Worm (Caenorhabditis elegans): ENCODE measurements around the gene C18G1.9.

C18G1.9 gene

DNA sequence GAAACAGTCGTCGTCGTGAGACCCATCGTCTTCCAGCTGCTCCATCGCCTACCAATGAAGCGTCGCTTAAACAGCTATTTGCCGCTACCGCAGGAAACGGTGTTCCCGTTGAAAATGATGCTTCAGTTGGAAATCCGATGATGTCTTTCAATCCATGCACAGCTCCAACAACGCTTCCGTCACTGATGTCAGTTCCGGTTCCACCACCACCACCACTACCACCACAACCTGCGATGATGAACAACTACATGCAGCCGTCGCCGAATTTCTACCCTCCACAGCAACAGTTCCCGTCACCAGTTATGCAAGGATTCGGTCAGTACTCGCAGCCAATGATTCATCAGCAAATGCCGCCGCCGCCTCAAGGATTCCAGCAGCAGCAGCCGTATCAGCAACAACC lies 35.6 kb downstream of the C18G1.9 start:
- TF ChIP-seq nhr-77 (tag; optimal IDR thresholded peaks at IDR 0.05), result no peak
- no peak for TF ChIP-seq elt-3 (tag; optimal IDR thresholded peaks at IDR 0.05)
- no peak for TF ChIP-seq mab-5 (tag; optimal IDR thresholded peaks at IDR 0.05)
- no peak for TF ChIP-seq alr-1 (tag; optimal IDR thresholded peaks at IDR 0.05)

DNA sequence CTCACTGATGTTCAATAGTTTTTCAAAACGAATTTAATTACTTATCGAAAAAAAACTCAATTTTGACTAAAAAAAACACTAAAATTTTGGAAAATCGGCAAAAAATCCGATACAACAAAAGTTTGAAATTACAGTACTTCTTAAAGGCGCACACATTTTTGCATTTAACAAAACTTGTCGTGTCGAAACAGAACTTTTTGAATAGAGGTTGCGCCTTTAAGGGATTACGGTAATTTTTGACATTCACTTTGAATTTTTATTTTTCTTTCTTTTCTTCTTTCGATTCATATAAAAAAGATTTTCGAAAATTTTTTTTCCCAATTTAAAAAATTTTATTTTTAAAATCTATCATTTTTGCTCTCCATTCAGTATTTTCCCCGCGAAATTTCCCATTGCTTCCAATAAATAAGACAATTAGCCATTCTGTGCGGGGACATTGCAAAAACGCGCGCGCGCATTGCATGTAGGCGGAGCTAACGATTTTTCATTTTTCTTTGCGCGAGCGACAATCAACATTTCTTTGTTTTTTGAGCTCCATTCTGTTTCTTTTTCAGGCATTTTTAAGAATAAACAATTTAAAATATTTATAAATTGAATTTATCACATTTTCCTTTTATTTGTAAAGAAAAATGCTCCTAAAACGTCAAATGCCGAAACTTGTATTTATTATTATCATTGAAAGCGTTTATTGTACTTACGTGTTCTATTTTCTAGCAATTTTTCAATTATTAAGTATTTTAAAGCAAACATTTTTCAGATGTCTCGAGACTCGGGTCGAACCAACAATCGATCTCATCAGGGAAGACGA lies 38.2 kb downstream of the C18G1.9 start, which contains the start of gene F39G3.3:
Gene F39G3.3, plus strand, starts transcription at position 758 of the 808 bp plus-strand sequence.
- TF ChIP-seq lsy-2 (tag; optimal IDR thresholded peaks at IDR 0.05) (peak in 1 of 2 experiments; percentile 67), ceh-82 (tag; optimal IDR thresholded peaks at IDR 0.05) (no peak), snpc-4 (tag; optimal IDR thresholded peaks at IDR 0.05) (no peak), mdl-1 (tag; optimal IDR thresholded peaks at IDR 0.05) (no peak), nhr-11 (tag; optimal IDR thresholded peaks at IDR 0.05) (no peak), Y55F3AM.14 (GFP tag; optimal IDR thresholded peaks at IDR 0.05) (no peak), nhr-23 (tag; optimal IDR thresholded peaks at IDR 0.05) (no peak), F13H6.1 (tag; optimal IDR thresholded peaks at IDR 0.05) (peak; percentile 58), lin-11 (tag; optimal IDR thresholded peaks at IDR 0.05) (peak; percentile 47), unc-62 (GFP tag; optimal IDR thresholded peaks at IDR 0.05) (no peak), peb-1 (tag; optimal IDR thresholded peaks at IDR 0.05) (no peak), unc-55 (GFP tag; optimal IDR thresholded peaks at IDR 0.05) (peak; percentile 73), elt-1 (tag; optimal IDR thresholded peaks at IDR 0.05) (no peak), nhr-21 (tag; optimal IDR thresholded peaks at IDR 0.05) (peak; percentile 6), sma-3 (GFP tag; optimal IDR thresholded peaks at IDR 0.05) (peak; percentile 40), aly-2 (tag; optimal IDR thresholded peaks at IDR 0.05) (no peak), egl-27 (tag; optimal IDR thresholded peaks at IDR 0.05) (no peak), ceh-16 (tag; optimal IDR thresholded peaks at IDR 0.05) (no peak), nhr-10 (tag; optimal IDR thresholded peaks at IDR 0.05) (no peak), ztf-1 (GFP tag; conservative IDR thresholded peaks at IDR 0.05) (no peak), mab-5 (tag; optimal IDR thresholded peaks at IDR 0.05) (peak; percentile 71), nhr-237 (tag; optimal IDR thresholded peaks at IDR 0.05) (no peak), nhr-12 (tag; optimal IDR thresholded peaks at IDR 0.05) (no peak), crh-2 (tag; optimal IDR thresholded peaks at IDR 0.05) (peak; percentile 42), ama-1 (optimal IDR thresholded peaks at IDR 0.05) (peak; percentile 3), lin-39 (tag; optimal IDR thresholded peaks at IDR 0.05) (no peak), alr-1 (tag; optimal IDR thresholded peaks at IDR 0.05) (no peak), nhr-25 (tag; optimal IDR thresholded peaks at IDR 0.05) (peak; percentile 54), lin-13 (GFP tag; optimal IDR thresholded peaks at IDR 0.05) (peak; percentile 59), blmp-1 (tag; optimal IDR thresholded peaks at IDR 0.05; ENCODE audit: insufficient read depth) (no peak), zag-1 (tag; optimal IDR thresholded peaks at IDR 0.05) (no peak), dmd-4 (tag; optimal IDR thresholded peaks at IDR 0.05) (no peak), mbf-1 (tag; optimal IDR thresholded peaks at IDR 0.05) (no peak), ztf-11 (tag; optimal IDR thresholded peaks at IDR 0.05) (no peak), sem-4 (tag; optimal IDR thresholded peaks at IDR 0.05) (peak; percentile 48), R02D3.7 (tag; optimal IDR thresholded peaks at IDR 0.05) (no peak), nhr-6 (tag; optimal IDR thresholded peaks at IDR 0.05) (no peak), ZK546.5 (tag; optimal IDR thresholded peaks at IDR 0.05) (no peak), skn-1 (tag; optimal IDR thresholded peaks at IDR 0.05) (peak; percentile 12), gmeb-1 (tag; optimal IDR thresholded peaks at IDR 0.05) (peak; percentile 69), sma-9 (GFP tag; optimal IDR thresholded peaks at IDR 0.05) (peak; percentile 51), sma-9 (tag; optimal IDR thresholded peaks at IDR 0.05) (no peak), elt-3 (tag; optimal IDR thresholded peaks at IDR 0.05) (no peak), unc-39 (tag; optimal IDR thresholded peaks at IDR 0.05) (no peak), nhr-129 (tag; optimal IDR thresholded peaks at IDR 0.05) (peak; percentile 38), ztf-4 (tag; optimal IDR thresholded peaks at IDR 0.05) (no peak), nhr-77 (tag; optimal IDR thresholded peaks at IDR 0.05) (no peak), fos-1 (tag; optimal IDR thresholded peaks at IDR 0.05) (peak; percentile 30), C34F6.9 (tag; optimal IDR thresholded peaks at IDR 0.05) (peak; percentile 60)
